Worm (Caenorhabditis elegans) whole organism, midembryonic: ENCODE results near the gene snf-9.

Experiments
- T22C8.4 ChIP-seq: fragments of 200-800 bp; sonication (Bioruptor generic); IDR thresholded peaks from 2 replicates; pipeline ENCODE4 v1.3.6; 2022; ENCODE audit warnings: missing genetic modification characterization, missing compliant biosample characterization
- cog-1 ChIP-seq: sonication (generic microtip); optimal IDR thresholded peaks from 2 replicates; lab custom pipeline; 2016; ENCODE audit warnings: missing genetic modification characterization, missing compliant biosample characterization
- flt-1 ChIP-seq: fragments of 200-800 bp; sonication (Bioruptor generic); IDR thresholded peaks from 2 replicates; pipeline ENCODE4 v1.3.6; 2022; ENCODE audit warnings: missing genetic modification characterization, missing compliant biosample characterization
- klf-2 ChIP-seq: fragments of 200-800 bp; sonication (Bioruptor generic); conservative IDR thresholded peaks from 2 replicates; pipeline ENCODE4 v1.3.6; 2022; ENCODE audit warnings: missing genetic modification reagents, missing genetic modification characterization, missing compliant biosample characterization
- med-1 ChIP-seq: sonication (generic microtip); optimal IDR thresholded peaks from 2 replicates; lab custom pipeline; 2017; ENCODE audit warnings: missing genetic modification characterization, mild to moderate bottlenecking, missing compliant biosample characterization, antibody characterized with exemption, missing genetic modification reagents; ENCODE audit not compliant: insufficient read depth
- ref-1 ChIP-seq: fragments of 200-800 bp; sonication (Bioruptor generic); conservative IDR thresholded peaks from 2 replicates; pipeline ENCODE4 v1.3.6; 2022; ENCODE audit warnings: missing genetic modification reagents, missing genetic modification characterization, missing compliant biosample characterization
- tab-1 ChIP-seq: fragments of 200-800 bp; sonication (Bioruptor generic); IDR thresholded peaks from 2 replicates; pipeline ENCODE4 v1.3.6; 2022; ENCODE audit warnings: missing genetic modification characterization, missing compliant biosample characterization
- ztf-23 ChIP-seq: fragments of 200-800 bp; sonication (Bioruptor generic); IDR thresholded peaks from 2 replicates; pipeline ENCODE4 v1.3.6; 2022; ENCODE audit warnings: missing genetic modification reagents, missing genetic modification characterization, missing compliant biosample characterization
- ztf-29 ChIP-seq: fragments of 200-800 bp; sonication (Bioruptor generic); IDR thresholded peaks from 2 replicates; pipeline ENCODE4 v1.3.6; 2022; ENCODE audit warnings: missing genetic modification reagents, missing genetic modification characterization, missing compliant biosample characterization

Gene snf-9

DNA sequence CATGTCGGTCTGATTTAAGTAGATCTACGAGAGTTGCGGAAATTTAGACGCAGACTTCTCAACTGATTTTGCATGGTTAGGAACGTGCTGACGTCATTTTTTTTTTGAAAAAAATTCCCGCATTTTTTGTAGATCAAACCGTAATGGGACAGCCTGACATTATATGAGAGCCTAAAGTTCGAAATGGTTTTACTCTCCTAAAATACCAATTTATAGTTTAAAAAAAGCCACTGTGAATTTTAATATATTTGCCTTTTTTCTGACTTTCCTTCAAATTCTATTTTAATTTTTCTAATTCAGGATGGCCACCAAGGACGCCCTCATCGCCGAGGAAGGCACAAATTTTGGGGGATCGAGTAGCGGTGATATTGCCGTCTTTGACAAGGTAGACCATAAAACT is 42.9 kb upstream of the snf-9 start, which contains the start of gene atgp-1:
Gene atgp-1, plus strand, starts transcription at position 301 of the 400 bp plus-strand sequence.
- TF ChIP-seq ztf-29 (GFP tag; lab: Robert Waterston, UW) (no peak), med-1 (GFP tag; lab: Kevin White, UChicago) (no peak), tab-1 (GFP tag; lab: Robert Waterston, UW) (no peak), cog-1 (tag; lab: Kevin White, UChicago) (no peak), ref-1 (GFP tag; lab: Robert Waterston, UW) (no peak), klf-2 (GFP tag; lab: Robert Waterston, UW) (no peak), T22C8.4 (GFP tag; lab: Robert Waterston, UW) (no peak), flt-1 (GFP tag; lab: Robert Waterston, UW) (no peak), ztf-23 (GFP tag; lab: Robert Waterston, UW) (no peak)

- peak; percentile 22 for TF ChIP-seq cog-1 (tag; lab: Kevin White, UChicago)
- TF ChIP-seq med-1 (GFP tag; lab: Kevin White, UChicago) = no peak
Observed at ce11 chrIV:17269702-17270101, 42.2 kb upstream of the snf-9 start.

ce11 chrIV:17273602-17274110 is 38.3 kb upstream of the snf-9 start, which contains the start of gene gln-5:
Gene gln-5, minus strand, starts transcription at chrIV:17273652.
- no peak for TF ChIP-seq ztf-29 (GFP tag; lab: Robert Waterston, UW)
- TF ChIP-seq flt-1 (GFP tag; lab: Robert Waterston, UW) = no peak
- TF ChIP-seq tab-1 (GFP tag; lab: Robert Waterston, UW) = no peak
- no peak for TF ChIP-seq klf-2 (GFP tag; lab: Robert Waterston, UW)
- TF ChIP-seq ref-1 (GFP tag; lab: Robert Waterston, UW) = no peak
- no peak for TF ChIP-seq T22C8.4 (GFP tag; lab: Robert Waterston, UW)
- TF ChIP-seq ztf-23 (GFP tag; lab: Robert Waterston, UW) = no peak

- no peak for TF ChIP-seq ztf-29 (GFP tag; lab: Robert Waterston, UW)
- TF ChIP-seq tab-1 (GFP tag; lab: Robert Waterston, UW) = no peak
- TF ChIP-seq ztf-23 (GFP tag; lab: Robert Waterston, UW) = no peak
- no peak for TF ChIP-seq T22C8.4 (GFP tag; lab: Robert Waterston, UW)
- no peak for TF ChIP-seq flt-1 (GFP tag; lab: Robert Waterston, UW)
- no peak for TF ChIP-seq ref-1 (GFP tag; lab: Robert Waterston, UW)
- TF ChIP-seq klf-2 (GFP tag; lab: Robert Waterston, UW) = no peak
- TF ChIP-seq cog-1 (tag; lab: Kevin White, UChicago) = no peak
- TF ChIP-seq med-1 (GFP tag; lab: Kevin White, UChicago) = no peak
Observed at ce11 chrIV:17275281-17275680, 36.7 kb upstream of the snf-9 start, which contains the start of gene lhfp-4. Gene lhfp-4, plus strand, starts transcription at chrIV:17275581.

- TF ChIP-seq cog-1 (tag; lab: Kevin White, UChicago) (no peak), flt-1 (GFP tag; lab: Robert Waterston, UW) (no peak), med-1 (GFP tag; lab: Kevin White, UChicago) (no peak), ztf-23 (GFP tag; lab: Robert Waterston, UW) (no peak), klf-2 (GFP tag; lab: Robert Waterston, UW) (no peak), ref-1 (GFP tag; lab: Robert Waterston, UW) (no peak), tab-1 (GFP tag; lab: Robert Waterston, UW) (no peak), T22C8.4 (GFP tag; lab: Robert Waterston, UW) (no peak), ztf-29 (GFP tag; lab: Robert Waterston, UW) (no peak)
Observed at ce11 chrIV:17276705-17277458, 35.1 kb upstream of the snf-9 start, which contains the start of gene clec-196. Gene clec-196, plus strand, starts transcription at chrIV:17276956.

DNA sequence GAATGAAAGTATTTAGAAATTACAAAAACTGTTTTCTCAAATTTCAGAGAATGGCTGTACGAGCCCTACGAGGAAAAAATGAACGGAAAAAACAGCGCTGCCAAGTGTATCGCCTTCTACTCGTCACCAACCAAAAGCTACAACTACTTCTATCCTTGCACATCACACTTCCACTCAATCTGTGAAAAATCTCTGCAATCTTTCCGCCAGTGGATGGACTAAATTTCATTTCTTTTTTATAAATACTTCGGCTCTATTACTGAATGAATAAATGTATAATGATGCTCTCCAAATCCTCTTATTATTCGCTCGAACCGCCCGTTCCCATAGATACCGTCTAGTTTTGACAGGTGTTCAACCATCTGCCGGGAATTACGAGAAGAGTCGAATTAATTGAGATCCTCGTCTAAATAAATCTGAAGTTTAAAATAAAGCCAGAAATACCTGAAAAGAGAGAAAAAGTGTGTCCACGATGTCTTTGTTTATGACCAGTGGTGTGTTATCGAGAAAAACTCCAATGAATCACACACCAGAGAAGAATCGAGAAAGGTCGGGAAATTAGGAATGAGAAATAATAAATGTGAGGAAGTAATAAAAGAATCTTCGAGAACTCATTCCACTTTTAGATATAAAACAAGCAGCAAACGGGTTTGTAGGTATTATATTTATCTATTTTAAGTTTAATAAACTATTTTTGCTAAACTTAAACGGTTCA is 34.3 kb upstream of the snf-9 start:
- TF ChIP-seq cog-1 (tag; lab: Kevin White, UChicago) (no peak), flt-1 (GFP tag; lab: Robert Waterston, UW) (no peak), med-1 (GFP tag; lab: Kevin White, UChicago) (no peak), klf-2 (GFP tag; lab: Robert Waterston, UW) (no peak), ztf-23 (GFP tag; lab: Robert Waterston, UW) (no peak), ref-1 (GFP tag; lab: Robert Waterston, UW) (no peak), ztf-29 (GFP tag; lab: Robert Waterston, UW) (no peak), tab-1 (GFP tag; lab: Robert Waterston, UW) (no peak)

DNA sequence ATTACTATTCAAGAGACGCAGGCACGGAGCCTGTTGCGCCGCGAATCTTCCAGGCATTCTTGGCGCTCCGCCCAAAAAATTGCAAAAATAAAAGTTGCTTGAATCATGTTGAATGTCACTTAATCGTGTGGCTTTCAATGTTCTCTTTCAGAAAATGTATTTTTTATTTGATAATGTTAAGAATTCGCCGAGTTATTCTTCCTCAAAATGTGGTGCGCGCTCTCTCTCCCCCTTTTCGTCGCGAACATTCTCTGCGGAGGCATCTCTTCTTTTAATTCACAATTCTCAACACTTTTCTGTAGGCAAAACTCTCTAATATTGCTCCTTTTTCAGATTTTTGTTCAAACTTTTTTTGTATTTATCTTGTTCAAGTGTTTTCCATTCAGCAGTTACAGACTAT is 33.6 kb upstream of the snf-9 start:
- TF ChIP-seq ref-1 (GFP tag; lab: Robert Waterston, UW) (no peak), med-1 (GFP tag; lab: Kevin White, UChicago) (no peak), tab-1 (GFP tag; lab: Robert Waterston, UW) (no peak), cog-1 (tag; lab: Kevin White, UChicago) (peak; percentile 96), ztf-29 (GFP tag; lab: Robert Waterston, UW) (peak; percentile 44; the same call in 1 of the 2 replicates), T22C8.4 (GFP tag; lab: Robert Waterston, UW) (no peak), klf-2 (GFP tag; lab: Robert Waterston, UW) (peak; percentile 66), ztf-23 (GFP tag; lab: Robert Waterston, UW) (peak; percentile 88; the same call in 1 of the 2 replicates), flt-1 (GFP tag; lab: Robert Waterston, UW) (peak; percentile 81)
